Fruit fly (Drosophila melanogaster): ENCODE data around the gene CG18508.
A peak's percentile ranks its signal among the peaks of the same experiment; 100 is the strongest.

The CG18508 gene

dm6 chrX:3157048-3157703, 15.8 kb downstream of the CG18508 start:
- TF ChIP-seq fkh (GFP tag; optimal IDR thresholded peaks at IDR 0.05) = peak; percentile 3
- TF ChIP-seq Met (GFP tag; optimal IDR thresholded peaks at IDR 0.05) = no peak

dm6 chrX:3152280-3152679, 20.7 kb downstream of the CG18508 start:
- TF ChIP-seq Lpt (GFP tag; optimal IDR thresholded peaks at IDR 0.05) (no peak), salr (GFP tag; optimal IDR thresholded peaks at IDR 0.05) (no peak), dsx (GFP tag; optimal IDR thresholded peaks at IDR 0.05; ENCODE audit: poor library complexity, severe bottlenecking) (no peak), Met (GFP tag; optimal IDR thresholded peaks at IDR 0.05) (no peak), topi (GFP tag; optimal IDR thresholded peaks at IDR 0.05) (no peak), CG8632 (GFP tag; optimal IDR thresholded peaks at IDR 0.05) (no peak), Sox14 (GFP tag; optimal IDR thresholded peaks at IDR 0.05) (no peak), CG6808 (GFP tag; optimal IDR thresholded peaks at IDR 0.05) (no peak), dac (GFP tag; optimal IDR thresholded peaks at IDR 0.05) (no peak), pdm3 (GFP tag; optimal IDR thresholded peaks at IDR 0.05) (no peak), Hr39 (GFP tag; optimal IDR thresholded peaks at IDR 0.05) (no peak), Eip75B (GFP tag; optimal IDR thresholded peaks at IDR 0.05) (no peak), CG6792 (GFP tag; optimal IDR thresholded peaks at IDR 0.05) (no peak), CG32006 (GFP tag; optimal IDR thresholded peaks at IDR 0.05) (no peak), CG16779 (tag; optimal IDR thresholded peaks at IDR 0.05) (no peak), CG10631 (GFP tag; optimal IDR thresholded peaks at IDR 0.05) (no peak), net (GFP tag; optimal IDR thresholded peaks at IDR 0.05) (no peak)

- TF ChIP-seq fd59A (GFP tag; optimal IDR thresholded peaks at IDR 0.05) (no peak), Met (GFP tag; optimal IDR thresholded peaks at IDR 0.05) (no peak), salr (GFP tag; optimal IDR thresholded peaks at IDR 0.05) (no peak), achi (GFP tag; optimal IDR thresholded peaks at IDR 0.05) (no peak), topi (GFP tag; optimal IDR thresholded peaks at IDR 0.05) (no peak), CG1621 (tag; optimal IDR thresholded peaks at IDR 0.05) (no peak), svp (GFP tag) (no peak), Sox102F (GFP tag; optimal IDR thresholded peaks at IDR 0.05) (no peak), Hr4 (GFP tag; optimal IDR thresholded peaks at IDR 0.05) (no peak), Blimp-1 (GFP tag; optimal IDR thresholded peaks at IDR 0.05) (no peak), Eip78C (GFP tag) (no peak), CG4318 (GFP tag; optimal IDR thresholded peaks at IDR 0.05) (no peak), spab (GFP tag; optimal IDR thresholded peaks at IDR 0.05) (no peak)
Measured at dm6 chrX:3151487-3151818, 21.5 kb downstream of the CG18508 start.

- no peak for TF ChIP-seq fd85E (GFP tag; optimal IDR thresholded peaks at IDR 0.05)
- TF ChIP-seq CG9139 (GFP tag; optimal IDR thresholded peaks at IDR 0.05) = peak; percentile 52
- TF ChIP-seq Ets96B (tag; optimal IDR thresholded peaks at IDR 0.05) = peak; percentile 32
- TF ChIP-seq achi (GFP tag; optimal IDR thresholded peaks at IDR 0.05) = no peak
- peak; percentile 36 to 43 for TF ChIP-seq ss (GFP tag; optimal IDR thresholded peaks at IDR 0.05)
- TF ChIP-seq eg (GFP tag; IDR thresholded peaks at IDR 0.05) = no peak
- TF ChIP-seq spab (GFP tag; optimal IDR thresholded peaks at IDR 0.05) = peak; percentile 40
- no peak for TF ChIP-seq CG4318 (GFP tag; optimal IDR thresholded peaks at IDR 0.05)
- no peak for TF ChIP-seq dsx (GFP tag; optimal IDR thresholded peaks at IDR 0.05; ENCODE audit: poor library complexity, severe bottlenecking)
- no peak for TF ChIP-seq CG6792 (GFP tag; optimal IDR thresholded peaks at IDR 0.05)
- no peak for TF ChIP-seq Lpt (GFP tag; optimal IDR thresholded peaks at IDR 0.05)
- peak; percentile 56 for TF ChIP-seq CG6808 (GFP tag; optimal IDR thresholded peaks at IDR 0.05)
- 0 out of 3 replicates have a peak, but pooled peaks have one; percentile 20 for TF ChIP-seq CG6163 (GFP tag; IDR thresholded peaks at IDR 0.05)
- TF ChIP-seq lz (GFP tag; optimal IDR thresholded peaks at IDR 0.05) = no peak
- TF ChIP-seq fd59A (GFP tag; optimal IDR thresholded peaks at IDR 0.05) = no peak
- TF ChIP-seq Eip75B (GFP tag; optimal IDR thresholded peaks at IDR 0.05) = peak; percentile 2
- no peak for TF ChIP-seq CG31627 (GFP tag; optimal IDR thresholded peaks at IDR 0.05)
- no peak for TF ChIP-seq Ets21C (GFP tag; optimal IDR thresholded peaks at IDR 0.05)
- TF ChIP-seq Eip78C (GFP tag) = peak; percentile 72
- no peak for TF ChIP-seq CG11762 (GFP tag; optimal IDR thresholded peaks at IDR 0.05; ENCODE audit: insufficient read depth)
- TF ChIP-seq Blimp-1 (GFP tag; optimal IDR thresholded peaks at IDR 0.05) = no peak
- no peak for TF ChIP-seq esn (GFP tag; optimal IDR thresholded peaks at IDR 0.05)
- no peak for TF ChIP-seq pdm3 (GFP tag; optimal IDR thresholded peaks at IDR 0.05)
Measured at dm6 chrX:3150655-3151486, 22.1 kb downstream of the CG18508 start.
